Worm (Caenorhabditis elegans) whole organism, young adult: ENCODE measurements around the gene F18A12.7.

ENCODE experiments used
- F57A8.1 ChIP-seq: fragments of 200-800 bp; sonication (Bioruptor generic); optimal IDR thresholded peaks from 2 replicates; lab custom pipeline; 2018; ENCODE audit warnings: mild to moderate bottlenecking, missing genetic modification characterization, moderate library complexity, missing compliant biosample characterization
- ama-1 ChIP-seq, 3 experiments: fragments of 150-350 bp in 1 of 3; sonication (generic microtip) in 2 of 3; optimal IDR thresholded peaks; 2 replicates each; lab custom pipeline; 2014 to 2018; ENCODE audit warnings: missing biosample characterization in 2 of 3, missing genetic modification characterization in 2 of 3, missing genetic modification reagents in 2 of 3
- cebp-1 ChIP-seq, 2 experiments: fragments of 200-800 bp in 1 of 2; sonication (Bioruptor generic) in 1 of 2; sonication (generic microtip) in 1 of 2; IDR thresholded peaks in 1 of 2; optimal IDR thresholded peaks in 1 of 2; 2 replicates each; pipeline versions ENCODE4 v1.3.6 to Lab custom; 2017 to 2022; ENCODE audit warnings: missing compliant biosample characterization in 2 of 2, missing genetic modification characterization in 2 of 2, mild to moderate bottlenecking in 1 of 2, missing genetic modification reagents in 1 of 2, moderate library complexity in 1 of 2
- chd-7 ChIP-seq: sonication (generic microtip); optimal IDR thresholded peaks from 2 replicates; lab custom pipeline; 2016; ENCODE audit warnings: mild to moderate bottlenecking, missing genetic modification characterization, moderate library complexity, missing compliant biosample characterization
- egl-18 ChIP-seq: fragments of 200-800 bp; sonication (Bioruptor generic); IDR thresholded peaks from 2 replicates; pipeline ENCODE4 v1.3.6; 2022; ENCODE audit warnings: missing genetic modification reagents, missing genetic modification characterization, missing compliant biosample characterization
- egl-44 ChIP-seq: fragments of 200-800 bp; sonication (Bioruptor generic); IDR thresholded peaks from 2 replicates; pipeline ENCODE4 v1.3.6; 2022; ENCODE audit warnings: missing genetic modification reagents, missing genetic modification characterization, missing compliant biosample characterization
- nhr-27 ChIP-seq: fragments of 200-800 bp; sonication (Bioruptor generic); optimal IDR thresholded peaks from 2 replicates; lab custom pipeline; 2018; ENCODE audit warnings: mild to moderate bottlenecking, missing genetic modification characterization, moderate library complexity, missing compliant biosample characterization
- unc-62 ChIP-seq: fragments of 150-350 bp; optimal IDR thresholded peaks from 2 replicates; lab custom pipeline; 2014; ENCODE audit warnings: missing biosample characterization, missing genetic modification reagents, missing genetic modification characterization

DNA sequence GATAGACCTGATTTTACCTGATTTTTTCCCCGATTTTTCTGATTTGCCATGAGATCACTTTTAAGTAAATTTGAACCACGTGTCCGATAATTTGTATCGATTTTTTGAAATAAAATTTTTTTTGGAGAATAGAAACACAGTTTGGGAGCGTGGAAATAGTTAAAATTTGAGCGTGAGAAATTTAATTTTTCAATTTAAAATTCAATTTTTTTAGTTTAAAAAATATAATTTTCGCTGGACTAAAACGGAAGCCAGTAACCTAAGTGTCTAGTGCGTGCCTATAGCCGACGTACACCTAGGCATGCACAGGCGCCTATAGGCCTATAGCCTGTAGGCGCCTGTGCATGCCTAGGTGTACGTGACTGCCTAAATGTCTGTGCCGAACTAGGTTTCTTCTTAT, 15.1 kb downstream of the F18A12.7 start, which contains the start of gene nep-9:
- no peak for TF ChIP-seq unc-62
- TF ChIP-seq cebp-1 (GFP tag; IDR thresholded peaks at IDR 0.05; lab: Robert Waterston, UW), result no peak
- no peak for TF ChIP-seq cebp-1 (tag; optimal IDR thresholded peaks at IDR 0.05; lab: Kevin White, UChicago)
- TF ChIP-seq F57A8.1 (GFP tag; lab: Kevin White, UChicago), result no peak
- TF ChIP-seq egl-18 (GFP tag; lab: Robert Waterston, UW), result no peak
- no peak for TF ChIP-seq chd-7 (tag; lab: Kevin White, UChicago)
- TF ChIP-seq ama-1 (optimal IDR thresholded peaks at IDR 0.05; lab: Kevin White, UChicago), result no peak
- no peak for TF ChIP-seq ama-1 (GFP tag; optimal IDR thresholded peaks at IDR 0.05; lab: Kevin White, UChicago)
- TF ChIP-seq egl-44 (GFP tag; lab: Robert Waterston, UW), result no peak
- TF ChIP-seq nhr-27 (tag; lab: Kevin White, UChicago), result no peak
